Fruit fly (Drosophila melanogaster) whole organism, embryonic: ENCODE results near the gene CG31468.
A peak's percentile ranks its signal among the peaks of the same experiment; 100 is the strongest.

Experiments
- Atf6 ChIP-seq: fragments of 200-800 bp; sonication (Bioruptor generic); IDR thresholded peaks from 2 replicates; pipeline ENCODE4 v1.3.6; 2022; ENCODE audit warnings: missing biosample characterization, missing genetic modification characterization
- CG1233 ChIP-seq: fragments of 200-800 bp; sonication (Bioruptor generic); optimal IDR thresholded peaks from 4 replicates; lab custom pipeline; 2018; ENCODE audit warnings: missing biosample characterization, mild to moderate bottlenecking, missing genetic modification characterization
- CG13894 ChIP-seq: fragments of 200-800 bp; sonication (Bioruptor generic); optimal IDR thresholded peaks from 3 replicates; lab custom pipeline; 2018; ENCODE audit warnings: missing biosample characterization, mild to moderate bottlenecking, missing genetic modification characterization, moderate library complexity
- CG14667 ChIP-seq: fragments of 200-800 bp; sonication (Bioruptor generic); IDR thresholded peaks from 2 replicates; pipeline ENCODE4 v1.3.6; 2022; ENCODE audit warnings: missing biosample characterization, missing genetic modification characterization
- CG15479 ChIP-seq: fragments of 200-800 bp; sonication (Bioruptor generic); optimal IDR thresholded peaks from 3 replicates; lab custom pipeline; 2019; ENCODE audit warnings: missing biosample characterization, mild to moderate bottlenecking, missing genetic modification characterization, moderate library complexity
- CG15514 ChIP-seq: fragments of 200-800 bp; sonication (Bioruptor generic); optimal IDR thresholded peaks from 3 replicates; lab custom pipeline; 2017; ENCODE audit warnings: missing biosample characterization, missing genetic modification characterization, mild to moderate bottlenecking, moderate library complexity, missing genetic modification reagents
- CG18262 ChIP-seq: fragments of 200-800 bp; optimal IDR thresholded peaks from 3 replicates; lab custom pipeline; 2019; ENCODE audit warnings: missing biosample characterization, mild to moderate bottlenecking, missing genetic modification characterization, moderate library complexity
- CG2199 ChIP-seq: fragments of 200-800 bp; sonication (Bioruptor generic); IDR thresholded peaks from 3 replicates; pipeline ENCODE4 v1.3.6; 2022; ENCODE audit warnings: missing biosample characterization, missing genetic modification characterization
- CG32767 ChIP-seq: fragments of 200-800 bp; sonication (Bioruptor generic); IDR thresholded peaks from 2 replicates; pipeline ENCODE4 v1.3.6; 2022; ENCODE audit warnings: missing biosample characterization, missing genetic modification characterization
- CG33557 ChIP-seq: fragments of 200-800 bp; sonication (Bioruptor generic); optimal IDR thresholded peaks from 2 replicates; lab custom pipeline; 2019; ENCODE audit warnings: missing biosample characterization, mild to moderate bottlenecking, missing genetic modification characterization, moderate library complexity
- CG34376 ChIP-seq: fragments of 200-800 bp; sonication (Bioruptor generic); optimal IDR thresholded peaks from 2 replicates; lab custom pipeline; 2018; ENCODE audit warnings: missing biosample characterization, mild to moderate bottlenecking, missing genetic modification characterization
- CG4617 ChIP-seq: fragments of 200-800 bp; sonication (Bioruptor generic); optimal IDR thresholded peaks from 3 replicates; lab custom pipeline; 2016; ENCODE audit warnings: missing biosample characterization, missing genetic modification characterization, borderline replicate concordance
- CG4730 ChIP-seq: fragments of 200-800 bp; sonication (Bioruptor generic); IDR thresholded peaks from 2 replicates; pipeline ENCODE4 v1.3.6; 2022; ENCODE audit warnings: missing biosample characterization, missing genetic modification characterization
- CG6791 ChIP-seq: fragments of 200-800 bp; sonication (Bioruptor generic); IDR thresholded peaks from 3 replicates; pipeline ENCODE4 v1.3.6; 2022; ENCODE audit warnings: missing biosample characterization, missing genetic modification characterization; ENCODE audit not compliant: partially characterized antibody
- CrebB ChIP-seq: fragments of 200-800 bp; sonication (Bioruptor generic); optimal IDR thresholded peaks from 3 replicates; lab custom pipeline; 2018; ENCODE audit warnings: missing biosample characterization, mild to moderate bottlenecking, missing genetic modification characterization
- D19B ChIP-seq: fragments of 200-800 bp; sonication (Bioruptor generic); optimal IDR thresholded peaks from 2 replicates; lab custom pipeline; 2017; ENCODE audit warnings: missing biosample characterization, mild to moderate bottlenecking, missing genetic modification characterization
- Dll ChIP-seq: fragments of 200-800 bp; sonication (Bioruptor generic); IDR thresholded peaks from 4 replicates; pipeline ENCODE4 v1.3.6; 2022; ENCODE audit warnings: missing biosample characterization, missing genetic modification characterization; ENCODE audit not compliant: partially characterized antibody
- Drgx ChIP-seq: fragments of 200-800 bp; sonication (Bioruptor generic); IDR thresholded peaks from 2 replicates; pipeline ENCODE4 v1.3.6; 2022; ENCODE audit warnings: missing biosample characterization, missing genetic modification characterization
- NC2α ChIP-seq: fragments of 200-800 bp; sonication (Bioruptor generic); optimal IDR thresholded peaks from 2 replicates; lab custom pipeline; 2016; ENCODE audit warnings: missing biosample characterization, missing genetic modification characterization
- Nf-YC ChIP-seq: fragments of 200-800 bp; optimal IDR thresholded peaks from 3 replicates; lab custom pipeline; 2019; ENCODE audit warnings: missing biosample characterization, mild to moderate bottlenecking, missing genetic modification characterization, moderate library complexity
- Sox100B ChIP-seq: fragments of 200-800 bp; sonication (Bioruptor generic); optimal IDR thresholded peaks from 3 replicates; lab custom pipeline; 2018; ENCODE audit warnings: missing biosample characterization, mild to moderate bottlenecking, missing genetic modification characterization
- Ssrp ChIP-seq: fragments of 200-800 bp; sonication (Bioruptor generic); optimal IDR thresholded peaks from 2 replicates; lab custom pipeline; 2018; ENCODE audit warnings: missing biosample characterization, mild to moderate bottlenecking, missing genetic modification characterization, moderate library complexity
- Trl ChIP-seq, 3 experiments: fragments of >200 bp in 2 of 3; fragments of 200-800 bp in 1 of 3; sonication (Bioruptor generic) in 1 of 3; optimal IDR thresholded peaks; 2 replicates in 1 of 3; 3 replicates in 2 of 3; lab custom pipeline; 2016 to 2017; ENCODE audit warnings: missing biosample characterization in 1 of 3, missing genetic modification characterization in 1 of 3
- YL-1 ChIP-seq: fragments of 200-800 bp; sonication (Bioruptor generic); optimal IDR thresholded peaks from 3 replicates; lab custom pipeline; 2017; ENCODE audit warnings: missing biosample characterization, mild to moderate bottlenecking, missing genetic modification characterization
- abd-A ChIP-seq: fragments of 200-800 bp; sonication (Bioruptor generic); optimal IDR thresholded peaks from 3 replicates; lab custom pipeline; 2019; ENCODE audit warnings: missing biosample characterization, mild to moderate bottlenecking, missing genetic modification characterization, moderate library complexity
- ap ChIP-seq: fragments of 200-800 bp; sonication (Bioruptor generic); IDR thresholded peaks from 2 replicates; pipeline ENCODE4 v1.3.6; 2022; ENCODE audit warnings: missing biosample characterization, missing genetic modification characterization
- ara ChIP-seq: fragments of 200-800 bp; sonication (Bioruptor generic); IDR thresholded peaks from 2 replicates; pipeline ENCODE4 v1.3.6; 2022; ENCODE audit warnings: missing biosample characterization, missing genetic modification characterization
- bowl ChIP-seq: fragments of 200-800 bp; sonication (Bioruptor generic); IDR thresholded peaks from 2 replicates; pipeline ENCODE4 v1.3.6; 2022; ENCODE audit warnings: missing biosample characterization, missing genetic modification characterization
- cas ChIP-seq: fragments of 200-800 bp; sonication (Bioruptor generic); IDR thresholded peaks from 2 replicates; pipeline ENCODE4 v1.3.6; 2022; ENCODE audit warnings: missing biosample characterization, missing genetic modification characterization
- dmrt99B ChIP-seq: fragments of 200-800 bp; sonication (Bioruptor generic); optimal IDR thresholded peaks from 2 replicates; lab custom pipeline; 2018; ENCODE audit warnings: missing biosample characterization, mild to moderate bottlenecking, missing genetic modification characterization, moderate library complexity
- dysf ChIP-seq: fragments of 200-800 bp; sonication (Bioruptor generic); IDR thresholded peaks from 3 replicates; pipeline ENCODE4 v1.3.6; 2022; ENCODE audit warnings: missing biosample characterization, missing genetic modification characterization
- exex ChIP-seq: fragments of 200-800 bp; sonication (Bioruptor generic); optimal IDR thresholded peaks from 4 replicates; lab custom pipeline; 2018; ENCODE audit warnings: missing biosample characterization, mild to moderate bottlenecking, missing genetic modification characterization, moderate library complexity
- ftz-f1 ChIP-seq: fragments of 200-800 bp; sonication (Bioruptor generic); optimal IDR thresholded peaks from 2 replicates; lab custom pipeline; 2016; ENCODE audit warnings: missing biosample characterization, missing genetic modification characterization
- grau ChIP-seq: fragments of 200-800 bp; optimal IDR thresholded peaks from 3 replicates; lab custom pipeline; 2019; ENCODE audit warnings: missing biosample characterization, mild to moderate bottlenecking, missing genetic modification characterization, moderate library complexity
- ham ChIP-seq: fragments of 200-800 bp; sonication (Bioruptor generic); IDR thresholded peaks from 2 replicates; pipeline ENCODE4 v1.3.6; 2022; ENCODE audit warnings: missing biosample characterization, missing genetic modification characterization
- kah ChIP-seq: fragments of 200-800 bp; sonication (Bioruptor generic); optimal IDR thresholded peaks from 2 replicates; lab custom pipeline; 2018; ENCODE audit warnings: missing biosample characterization, mild to moderate bottlenecking, missing genetic modification characterization
- klu ChIP-seq: fragments of 200-800 bp; sonication (Bioruptor generic); IDR thresholded peaks from 2 replicates; pipeline ENCODE4 v1.3.6; 2022; ENCODE audit warnings: missing biosample characterization, missing genetic modification characterization
- lab ChIP-seq: fragments of 200-800 bp; sonication (Bioruptor generic); optimal IDR thresholded peaks from 3 replicates; lab custom pipeline; 2017; ENCODE audit warnings: missing biosample characterization, missing genetic modification characterization, mild to moderate bottlenecking, moderate library complexity, missing genetic modification reagents
- onecut ChIP-seq: fragments of 200-800 bp; sonication (Bioruptor generic); IDR thresholded peaks from 2 replicates; pipeline ENCODE4 v1.3.6; 2022; ENCODE audit warnings: missing biosample characterization, missing genetic modification characterization
- pho ChIP-seq: fragments of 200-800 bp; sonication (Bioruptor generic); optimal IDR thresholded peaks from 2 replicates; lab custom pipeline; 2016; ENCODE audit warnings: missing biosample characterization, missing genetic modification characterization
- repo ChIP-seq: fragments of 200-800 bp; sonication (Bioruptor generic); optimal IDR thresholded peaks from 2 replicates; lab custom pipeline; 2016; ENCODE audit warnings: missing biosample characterization, missing genetic modification characterization
- sens ChIP-seq: fragments of 200-800 bp; sonication (Bioruptor generic); peaks from one replicate; lab custom pipeline; 2016; ENCODE audit warnings: missing biosample characterization, missing genetic modification characterization
- sens-2 ChIP-seq: fragments of 200-800 bp; sonication (Bioruptor generic); IDR thresholded peaks from 2 replicates; pipeline ENCODE4 v1.3.6; 2022; ENCODE audit warnings: missing biosample characterization, missing genetic modification characterization
- slou ChIP-seq: fragments of 200-800 bp; sonication (Bioruptor generic); optimal IDR thresholded peaks from 3 replicates; lab custom pipeline; 2016; ENCODE audit warnings: missing biosample characterization, missing genetic modification characterization
- ttk ChIP-seq: fragments of 200-800 bp; sonication (Bioruptor generic); IDR thresholded peaks from 2 replicates; pipeline ENCODE4 v2.1.2; 2022; ENCODE audit warnings: missing biosample characterization, missing genetic modification characterization
- tup ChIP-seq: fragments of 200-800 bp; sonication (Bioruptor generic); optimal IDR thresholded peaks from 2 replicates; lab custom pipeline; 2016; ENCODE audit warnings: missing biosample characterization, mild to moderate bottlenecking, missing genetic modification characterization, moderate library complexity
- vnd ChIP-seq: fragments of 200-800 bp; sonication (Bioruptor generic); IDR thresholded peaks from 3 replicates; pipeline ENCODE4 v1.3.6; 2022; ENCODE audit warnings: missing biosample characterization, missing genetic modification characterization; ENCODE audit not compliant: partially characterized antibody
- vvl ChIP-seq: fragments of 200-800 bp; sonication (Bioruptor generic); IDR thresholded peaks from 2 replicates; pipeline ENCODE4 v1.3.6; 2022; ENCODE audit warnings: missing biosample characterization, missing genetic modification characterization

Gene CG31468

DNA sequence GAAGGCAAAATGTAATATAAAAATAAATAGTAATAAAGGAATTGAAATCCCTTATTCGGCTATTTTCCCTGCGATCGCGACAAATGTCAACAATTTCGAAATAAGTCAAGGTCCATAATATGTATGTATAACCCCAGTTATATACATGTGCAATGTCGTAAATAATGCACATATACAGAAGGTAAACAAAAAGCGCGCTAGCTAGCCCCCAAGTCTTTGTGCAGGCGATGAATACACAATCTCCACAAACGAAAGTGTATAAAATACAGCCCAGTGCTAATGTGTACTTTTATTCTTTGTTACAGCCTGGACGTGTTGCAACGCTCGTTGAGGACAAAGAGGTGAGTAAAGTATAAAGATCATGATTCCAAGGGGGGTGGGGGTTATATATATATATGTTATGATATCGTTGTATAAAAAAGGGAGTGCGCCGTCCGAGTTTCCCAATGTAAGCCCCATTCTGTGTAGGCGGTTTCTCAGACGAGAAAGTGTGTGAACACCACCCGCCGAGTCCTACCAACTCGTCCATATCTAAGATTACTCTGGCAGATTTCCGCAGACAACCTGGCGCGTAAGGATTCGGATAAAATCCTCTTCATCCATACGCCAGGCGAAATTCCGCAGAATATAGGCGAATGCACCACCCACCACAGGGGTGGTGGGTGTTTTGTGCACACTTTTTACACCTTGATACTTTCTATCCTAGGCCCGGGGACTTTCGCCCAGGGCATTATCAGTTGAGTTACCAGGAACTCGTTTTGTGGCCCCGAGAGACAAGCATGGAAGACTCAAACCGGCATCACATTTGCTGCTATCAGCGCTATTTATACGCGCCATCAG is 29.7 kb upstream of the CG31468 start (continued):
- no peak; the same call in 1 of the 2 replicates for TF ChIP-seq ham (GFP tag; lab: Robert Waterston, UW)
- TF ChIP-seq dmrt99B = peak; percentile 19
- peak; percentile 40; the same call in 1 of the 2 replicates for TF ChIP-seq Atf6 (GFP tag; lab: Robert Waterston, UW)
- no peak for TF ChIP-seq CG18262
- TF ChIP-seq CG14667 (GFP tag; lab: Robert Waterston, UW) = no peak
- peak; percentile 34; the same call in 1 of the 2 replicates for TF ChIP-seq vvl
- TF ChIP-seq abd-A (tag; lab: Kevin White, UChicago) = peak; percentile 24
- no peak for TF ChIP-seq CG4617 (GFP tag; lab: Kevin White, UChicago)
- TF ChIP-seq pho (GFP tag; lab: Kevin White, UChicago) = peak; percentile 17
- peak; percentile 94 for TF ChIP-seq CG13894 (tag; lab: Kevin White, UChicago)
- TF ChIP-seq grau (tag; lab: Kevin White, UChicago) = peak; percentile 14
- no peak for TF ChIP-seq bowl (GFP tag; lab: Robert Waterston, UW)
- peak; percentile 38 for TF ChIP-seq Nf-YC (tag; lab: Kevin White, UChicago)
- TF ChIP-seq cas = no peak
- 0 out of 3 replicates have a peak, but pooled peaks have one; percentile 22 for TF ChIP-seq dysf (GFP tag; lab: Robert Waterston, UW)
- 0 out of 2 replicates have a peak, but pooled peaks have one; percentile 8 for TF ChIP-seq ara
- TF ChIP-seq onecut (GFP tag; lab: Robert Waterston, UW) = peak; percentile 19; the same call in 1 of the 2 replicates
- TF ChIP-seq kah = no peak
- TF ChIP-seq vnd (GFP tag; lab: Robert Waterston, UW) = peak; percentile 60
- no peak for TF ChIP-seq CG1233 (GFP tag; lab: Kevin White, UChicago)
- peak; percentile 44 for TF ChIP-seq ftz-f1
- TF ChIP-seq CG6791 = peak; percentile 88; the same call in 2 of the 3 replicates
- peak; percentile 44 for TF ChIP-seq Drgx (GFP tag; lab: Robert Waterston, UW)
- TF ChIP-seq CG15479 (GFP tag; lab: Kevin White, UChicago) = peak; percentile 69
- no peak for TF ChIP-seq D19B (GFP tag; lab: Kevin White, UChicago)
- TF ChIP-seq Dll (GFP tag; lab: Robert Waterston, UW) = 0 out of 4 replicates have a peak, but pooled peaks have one; percentile 33
- TF ChIP-seq CG34376 = peak; percentile 96
- TF ChIP-seq CG33557 (GFP tag; lab: Kevin White, UChicago) = peak; percentile 5
- TF ChIP-seq tup (GFP tag; lab: Kevin White, UChicago) = no peak
- peak; percentile 36; the same call in 1 of the 3 replicates for TF ChIP-seq CG2199 (GFP tag; lab: Robert Waterston, UW)
- no peak for TF ChIP-seq Sox100B
- peak; percentile 45 for TF ChIP-seq exex
- TF ChIP-seq YL-1 (GFP tag; lab: Kevin White, UChicago) = peak; percentile 26
- TF ChIP-seq CG15514 (GFP tag; lab: Kevin White, UChicago) = peak; percentile 25
- no peak for TF ChIP-seq repo (GFP tag; lab: Kevin White, UChicago)
- TF ChIP-seq CG4730 (GFP tag; lab: Robert Waterston, UW) = no peak
- no peak for TF ChIP-seq lab (GFP tag; lab: Kevin White, UChicago)
- no peak for TF ChIP-seq ap (GFP tag; lab: Robert Waterston, UW)
- TF ChIP-seq CrebB (tag; lab: Kevin White, UChicago) = peak; percentile 25
- no peak for TF ChIP-seq sens-2
- no peak for TF ChIP-seq slou (GFP tag; lab: Kevin White, UChicago)
- TF ChIP-seq CG32767 (GFP tag; lab: Robert Waterston, UW) = no peak
- TF ChIP-seq NC2α (GFP tag; lab: Kevin White, UChicago) = no peak
- TF ChIP-seq sens (GFP tag; lab: Kevin White, UChicago) = peak; percentile 72
- peak; percentile 53; the same call in 1 of the 2 replicates for TF ChIP-seq ttk (GFP tag; lab: Robert Waterston, UW)
- peak; percentile 30; the same call in 1 of the 2 replicates for TF ChIP-seq klu (GFP tag; lab: Robert Waterston, UW)
- TF ChIP-seq Trl (optimal IDR thresholded peaks at IDR 0.05; lab: Kevin White, UChicago) = no peak
- TF ChIP-seq Trl (GFP tag; optimal IDR thresholded peaks at IDR 0.05; lab: Kevin White, UChicago) = no peak
- peak; percentile 55 for TF ChIP-seq Ssrp
